Fruit fly (Drosophila melanogaster) whole organism, embryonic: ENCODE measurements around the gene Gr9a.

ENCODE experiments used
- CG11085 ChIP-seq: fragments of 200-800 bp; sonication (Bioruptor generic); IDR thresholded peaks from 2 replicates; pipeline ENCODE4 v1.3.6; 2022; ENCODE audit warnings: missing biosample characterization, missing genetic modification characterization
- CG11247 ChIP-seq: fragments of 200-800 bp; sonication (Bioruptor generic); IDR thresholded peaks from 2 replicates; pipeline ENCODE4 v1.3.6; 2022; ENCODE audit warnings: missing biosample characterization, missing genetic modification characterization
- CG11504 ChIP-seq: fragments of 200-800 bp; sonication (Bioruptor generic); optimal IDR thresholded peaks from 3 replicates; lab custom pipeline; 2019; ENCODE audit warnings: missing biosample characterization, mild to moderate bottlenecking, missing genetic modification characterization, moderate library complexity
- CG11560 ChIP-seq: fragments of 200-800 bp; sonication (Bioruptor generic); IDR thresholded peaks from 3 replicates; pipeline ENCODE4 v1.3.6; 2022; ENCODE audit warnings: missing biosample characterization, missing genetic modification characterization
- CG11695 ChIP-seq: fragments of 200-800 bp; sonication (Bioruptor generic); IDR thresholded peaks from 3 replicates; pipeline ENCODE4 v1.3.6; 2022; ENCODE audit warnings: missing biosample characterization, missing genetic modification characterization
- CG12299 ChIP-seq: fragments of 200-800 bp; sonication (Bioruptor generic); optimal IDR thresholded peaks from 2 replicates; lab custom pipeline; 2018; ENCODE audit warnings: missing biosample characterization, mild to moderate bottlenecking, missing genetic modification characterization
- CG14441 ChIP-seq: fragments of 200-800 bp; sonication (Bioruptor generic); IDR thresholded peaks from 2 replicates; pipeline ENCODE4 v1.3.6; 2022; ENCODE audit warnings: missing biosample characterization, missing genetic modification characterization
- CG15011 ChIP-seq: fragments of 200-800 bp; sonication (Bioruptor generic); optimal IDR thresholded peaks from 3 replicates; lab custom pipeline; 2018; ENCODE audit warnings: missing biosample characterization, mild to moderate bottlenecking, missing genetic modification characterization
- CG1602 ChIP-seq: fragments of 200-800 bp; sonication (Bioruptor generic); optimal IDR thresholded peaks from 3 replicates; lab custom pipeline; 2016; ENCODE audit warnings: missing biosample characterization, missing genetic modification characterization
- CG2120 ChIP-seq: fragments of 200-800 bp; sonication (Bioruptor generic); optimal IDR thresholded peaks from 3 replicates; lab custom pipeline; 2016; ENCODE audit warnings: missing biosample characterization, missing genetic modification characterization
- CG2678 ChIP-seq: fragments of 200-800 bp; sonication (Bioruptor generic); optimal IDR thresholded peaks from 3 replicates; lab custom pipeline; 2019; ENCODE audit warnings: missing biosample characterization, mild to moderate bottlenecking, missing genetic modification characterization, moderate library complexity
- CG2712 ChIP-seq: fragments of 200-800 bp; optimal IDR thresholded peaks from 3 replicates; lab custom pipeline; 2019; ENCODE audit warnings: missing biosample characterization, mild to moderate bottlenecking, missing genetic modification characterization, moderate library complexity
- CG3065 ChIP-seq: fragments of 200-800 bp; sonication (Bioruptor generic); optimal IDR thresholded peaks from 2 replicates; lab custom pipeline; 2016; ENCODE audit warnings: missing biosample characterization, missing genetic modification characterization
- CG32532 ChIP-seq: fragments of 200-800 bp; sonication (Bioruptor generic); IDR thresholded peaks from 2 replicates; pipeline ENCODE4 v1.3.6; 2022; ENCODE audit warnings: missing biosample characterization, missing genetic modification characterization
- CG34422 ChIP-seq: fragments of 200-800 bp; sonication (Bioruptor generic); IDR thresholded peaks from 3 replicates; pipeline ENCODE4 v1.3.6; 2022; ENCODE audit warnings: missing biosample characterization, missing genetic modification characterization
- CG4707 ChIP-seq: fragments of 200-800 bp; sonication (Bioruptor generic); optimal IDR thresholded peaks from 2 replicates; lab custom pipeline; 2018; ENCODE audit warnings: missing biosample characterization, mild to moderate bottlenecking, missing genetic modification characterization, moderate library complexity
- CG5953 ChIP-seq: fragments of 200-800 bp; sonication (Bioruptor generic); IDR thresholded peaks from 2 replicates; pipeline ENCODE4 v1.3.6; 2022; ENCODE audit warnings: missing biosample characterization, missing genetic modification characterization
- CG6654 ChIP-seq: fragments of 200-800 bp; sonication (Bioruptor generic); optimal IDR thresholded peaks from 2 replicates; lab custom pipeline; 2017; ENCODE audit warnings: missing biosample characterization, mild to moderate bottlenecking, missing genetic modification characterization
- CG6854 ChIP-seq: fragments of 200-800 bp; sonication (Bioruptor generic); optimal IDR thresholded peaks from 3 replicates; lab custom pipeline; 2017; ENCODE audit warnings: missing biosample characterization, mild to moderate bottlenecking, missing genetic modification characterization
- CG7271 ChIP-seq: fragments of 200-800 bp; sonication (Bioruptor generic); optimal IDR thresholded peaks from 2 replicates; lab custom pipeline; 2018; ENCODE audit warnings: missing biosample characterization, mild to moderate bottlenecking, missing genetic modification characterization, moderate library complexity
- CG7839 ChIP-seq: fragments of 200-800 bp; sonication (Bioruptor generic); optimal IDR thresholded peaks from 3 replicates; lab custom pipeline; 2018; ENCODE audit warnings: missing biosample characterization, mild to moderate bottlenecking, missing genetic modification characterization, moderate library complexity
- CG8388 ChIP-seq: fragments of 200-800 bp; sonication (Bioruptor generic); optimal IDR thresholded peaks from 2 replicates; lab custom pipeline; 2019; ENCODE audit warnings: missing biosample characterization, mild to moderate bottlenecking, missing genetic modification characterization, moderate library complexity
- CG8944 ChIP-seq: fragments of 200-800 bp; sonication (Bioruptor generic); optimal IDR thresholded peaks from 3 replicates; lab custom pipeline; 2016; ENCODE audit warnings: missing biosample characterization, missing genetic modification characterization
- CG9932 ChIP-seq: fragments of 200-800 bp; sonication (Bioruptor generic); IDR thresholded peaks from 2 replicates; pipeline ENCODE4 v1.3.6; 2022; ENCODE audit warnings: missing biosample characterization, missing genetic modification characterization
- CTCF ChIP-seq: fragments of 200-800 bp; sonication (Bioruptor generic); optimal IDR thresholded peaks from 2 replicates; lab custom pipeline; 2017; ENCODE audit warnings: missing biosample characterization, mild to moderate bottlenecking, missing genetic modification characterization, moderate library complexity
- D ChIP-seq, 2 experiments: fragments of 200-800 bp in 1 of 2; fragments of >200 bp in 1 of 2; sonication (Bioruptor generic) in 1 of 2; optimal IDR thresholded peaks; 2 replicates in 1 of 2; 3 replicates in 1 of 2; lab custom pipeline; 2017; ENCODE audit warnings: mild to moderate bottlenecking in 1 of 2, missing biosample characterization in 1 of 2, missing genetic modification characterization in 1 of 2, missing genetic modification reagents in 1 of 2
- Dref ChIP-seq: fragments of 200-800 bp; sonication (Bioruptor generic); IDR thresholded peaks from 2 replicates; pipeline ENCODE4 v1.3.6; 2022; ENCODE audit warnings: missing biosample characterization, missing genetic modification characterization
- Drgx ChIP-seq: fragments of 200-800 bp; sonication (Bioruptor generic); IDR thresholded peaks from 2 replicates; pipeline ENCODE4 v1.3.6; 2022; ENCODE audit warnings: missing biosample characterization, missing genetic modification characterization
- Mad ChIP-seq: fragments of 200-800 bp; sonication (Bioruptor generic); optimal IDR thresholded peaks from 2 replicates; lab custom pipeline; 2016; ENCODE audit warnings: missing biosample characterization, missing genetic modification characterization
- Mes4 ChIP-seq: fragments of 200-800 bp; sonication (Bioruptor generic); optimal IDR thresholded peaks from 2 replicates; lab custom pipeline; 2016; ENCODE audit warnings: missing biosample characterization, missing genetic modification characterization
- Rx ChIP-seq: fragments of 200-800 bp; sonication (Bioruptor generic); IDR thresholded peaks from 2 replicates; pipeline ENCODE4 v1.3.6; 2022; ENCODE audit warnings: missing biosample characterization, missing genetic modification characterization
- Sox102F ChIP-seq: fragments of 200-800 bp; sonication (Bioruptor generic); optimal IDR thresholded peaks from 2 replicates; lab custom pipeline; 2018; ENCODE audit warnings: missing biosample characterization, mild to moderate bottlenecking, missing genetic modification characterization, moderate library complexity
- crp ChIP-seq, 2 experiments: fragments of 200-800 bp; sonication (Bioruptor generic); optimal IDR thresholded peaks; 2 replicates in 1 of 2; 3 replicates in 1 of 2; lab custom pipeline; 2017; ENCODE audit warnings: missing biosample characterization in 2 of 2, missing genetic modification characterization in 2 of 2, mild to moderate bottlenecking in 1 of 2, moderate library complexity in 1 of 2
- dysf ChIP-seq: fragments of 200-800 bp; sonication (Bioruptor generic); IDR thresholded peaks from 3 replicates; pipeline ENCODE4 v1.3.6; 2022; ENCODE audit warnings: missing biosample characterization, missing genetic modification characterization
- fru ChIP-seq: fragments of >200 bp; optimal IDR thresholded peaks from 2 replicates; lab custom pipeline; 2017
- gem ChIP-seq: fragments of 200-800 bp; sonication (Bioruptor generic); optimal IDR thresholded peaks from 2 replicates; lab custom pipeline; 2019; ENCODE audit warnings: missing biosample characterization, mild to moderate bottlenecking, missing genetic modification characterization, moderate library complexity
- hkb ChIP-seq, 2 experiments: fragments of 200-800 bp in 1 of 2; fragments of >200 bp in 1 of 2; sonication (Bioruptor generic) in 1 of 2; IDR thresholded peaks in 1 of 2; optimal IDR thresholded peaks in 1 of 2; 2 replicates each; pipeline versions ENCODE4 v1.3.6 to Lab custom; 2017 to 2022; ENCODE audit warnings: missing biosample characterization in 1 of 2, missing genetic modification characterization in 1 of 2
- klu ChIP-seq: fragments of 200-800 bp; sonication (Bioruptor generic); IDR thresholded peaks from 2 replicates; pipeline ENCODE4 v1.3.6; 2022; ENCODE audit warnings: missing biosample characterization, missing genetic modification characterization
- lab ChIP-seq: fragments of 200-800 bp; sonication (Bioruptor generic); optimal IDR thresholded peaks from 3 replicates; lab custom pipeline; 2017; ENCODE audit warnings: missing biosample characterization, missing genetic modification characterization, mild to moderate bottlenecking, moderate library complexity, missing genetic modification reagents
- mirr ChIP-seq: fragments of 200-800 bp; sonication (Bioruptor generic); optimal IDR thresholded peaks from 3 replicates; lab custom pipeline; 2018; ENCODE audit warnings: missing biosample characterization, mild to moderate bottlenecking, missing genetic modification characterization
- odd ChIP-seq: fragments of 200-800 bp; sonication (Bioruptor generic); optimal IDR thresholded peaks from 2 replicates; lab custom pipeline; 2017; ENCODE audit warnings: missing biosample characterization, mild to moderate bottlenecking, missing genetic modification characterization
- peb ChIP-seq: fragments of 200-800 bp; sonication (Bioruptor generic); IDR thresholded peaks from 2 replicates; pipeline ENCODE4 v1.3.6; 2022; ENCODE audit warnings: missing biosample characterization, missing genetic modification characterization
- pita ChIP-seq: fragments of 200-800 bp; sonication (Bioruptor generic); optimal IDR thresholded peaks from 2 replicates; lab custom pipeline; 2017; ENCODE audit warnings: missing biosample characterization, mild to moderate bottlenecking, missing genetic modification characterization
- prd ChIP-seq, 3 experiments: fragments of >200 bp in 2 of 3; fragments of 200-800 bp in 1 of 3; sonication (Bioruptor generic) in 1 of 3; optimal IDR thresholded peaks in 2 of 3; IDR thresholded peaks in 1 of 3; 2 replicates in 2 of 3; 3 replicates in 1 of 3; pipeline versions ENCODE4 v1.3.6 to Lab custom; 2017 to 2022; ENCODE audit warnings: missing biosample characterization in 1 of 3, missing genetic modification characterization in 1 of 3
- ranshi ChIP-seq: fragments of 200-800 bp; sonication (Bioruptor generic); IDR thresholded peaks from 2 replicates; pipeline ENCODE4 v1.3.6; 2022; ENCODE audit warnings: missing biosample characterization, missing genetic modification characterization
- salm ChIP-seq: fragments of 200-800 bp; sonication (Bioruptor generic); optimal IDR thresholded peaks from 2 replicates; lab custom pipeline; 2018; ENCODE audit warnings: missing biosample characterization, mild to moderate bottlenecking, missing genetic modification characterization
- sens ChIP-seq: fragments of 200-800 bp; sonication (Bioruptor generic); peaks from one replicate; lab custom pipeline; 2016; ENCODE audit warnings: missing biosample characterization, missing genetic modification characterization
- sens-2 ChIP-seq: fragments of 200-800 bp; sonication (Bioruptor generic); IDR thresholded peaks from 2 replicates; pipeline ENCODE4 v1.3.6; 2022; ENCODE audit warnings: missing biosample characterization, missing genetic modification characterization
- ssp ChIP-seq: fragments of 200-800 bp; sonication (Bioruptor generic); IDR thresholded peaks from 2 replicates; pipeline ENCODE4 v1.3.6; 2022; ENCODE audit warnings: missing biosample characterization, missing genetic modification characterization
- tx ChIP-seq: fragments of 200-800 bp; sonication (Bioruptor generic); optimal IDR thresholded peaks from 2 replicates; lab custom pipeline; 2016; ENCODE audit warnings: missing biosample characterization, missing genetic modification characterization
- unc-4 ChIP-seq: fragments of 200-800 bp; sonication (Bioruptor generic); IDR thresholded peaks from 2 replicates; pipeline ENCODE4 v1.3.6; 2022; ENCODE audit warnings: missing biosample characterization, missing genetic modification characterization; ENCODE audit not compliant: partially characterized antibody
- usp ChIP-seq: fragments of >200 bp; optimal IDR thresholded peaks from 2 replicates; lab custom pipeline; 2017; ENCODE audit warnings: missing biosample characterization, missing genetic modification characterization

Gene Gr9a

DNA sequence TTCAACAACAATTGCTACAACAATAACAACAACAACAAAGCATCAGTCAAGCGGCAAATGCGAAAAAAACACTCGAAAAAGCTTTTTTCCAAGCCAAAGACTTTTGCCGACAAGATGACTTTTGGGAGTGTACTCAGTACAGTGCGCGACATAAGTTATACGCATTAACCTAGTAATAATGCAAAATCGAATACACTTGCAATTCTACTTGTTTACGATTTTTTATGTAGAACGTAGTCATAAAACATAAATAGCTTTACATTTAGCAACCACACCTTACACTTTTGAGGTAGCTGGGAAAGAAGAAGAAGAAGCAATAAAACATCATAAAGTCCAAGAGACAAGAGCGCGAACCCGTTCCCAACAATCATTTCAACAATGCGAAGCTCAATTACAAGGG is 43.0 kb downstream of the Gr9a start (continued):
- TF ChIP-seq CG7271 (tag; lab: Kevin White, UChicago) (no peak), CG9932 (no peak), lab (GFP tag; lab: Kevin White, UChicago) (peak; percentile 34), ssp (GFP tag; lab: Robert Waterston, UW) (no peak), CG7839 (tag; lab: Kevin White, UChicago) (peak; percentile 0), Rx (no peak), mirr (GFP tag; lab: Kevin White, UChicago) (no peak), D (optimal IDR thresholded peaks at IDR 0.05; lab: Kevin White, UChicago) (no peak), D (GFP tag; optimal IDR thresholded peaks at IDR 0.05; lab: Kevin White, UChicago) (peak; percentile 7), klu (GFP tag; lab: Robert Waterston, UW) (no peak), CG11085 (GFP tag; lab: Robert Waterston, UW) (no peak), CG15011 (GFP tag; lab: Kevin White, UChicago) (no peak), sens (GFP tag; lab: Kevin White, UChicago) (peak; percentile 28), dysf (GFP tag; lab: Robert Waterston, UW) (peak; percentile 56), CG8388 (GFP tag; lab: Kevin White, UChicago) (peak; percentile 1), salm (tag; lab: Kevin White, UChicago) (no peak), CG11504 (tag; lab: Kevin White, UChicago) (peak; percentile 34), crp (GFP tag; optimal IDR thresholded peaks at IDR 0.05; lab: Kevin White, UChicago) (no peak), CTCF (GFP tag; lab: Kevin White, UChicago) (no peak), ranshi (GFP tag; lab: Robert Waterston, UW) (no peak), tx (GFP tag; lab: Kevin White, UChicago) (no peak), CG5953 (GFP tag; lab: Robert Waterston, UW) (no peak), CG1602 (GFP tag; lab: Kevin White, UChicago) (no peak), usp (GFP tag; lab: Kevin White, UChicago) (no peak), CG2712 (tag; lab: Kevin White, UChicago) (peak; percentile 1), CG8944 (no peak), CG2678 (tag; lab: Kevin White, UChicago) (peak; percentile 8), fru (lab: Kevin White, UChicago) (no peak), Mes4 (GFP tag; lab: Kevin White, UChicago) (no peak), CG34422 (GFP tag; lab: Robert Waterston, UW) (no peak), CG11695 (GFP tag; lab: Robert Waterston, UW) (peak; percentile 77), CG32532 (no peak; the same call in 1 of the 2 replicates), CG3065 (GFP tag; lab: Kevin White, UChicago) (no peak), CG14441 (0 out of 2 replicates have a peak, but pooled peaks have one; percentile 5), CG11560 (no peak), CG4707 (GFP tag; lab: Kevin White, UChicago) (no peak), CG11247 (GFP tag; lab: Robert Waterston, UW) (no peak), hkb (optimal IDR thresholded peaks at IDR 0.05; lab: Kevin White, UChicago) (no peak), hkb (GFP tag; IDR thresholded peaks at IDR 0.05; lab: Robert Waterston, UW) (no peak), gem (tag; lab: Kevin White, UChicago) (peak; percentile 9), prd (optimal IDR thresholded peaks at IDR 0.05; lab: Kevin White, UChicago) (no peak), prd (GFP tag; IDR thresholded peaks at IDR 0.05; lab: Robert Waterston, UW) (peak; percentile 29; the same call in 1 of the 3 replicates), odd (GFP tag; lab: Kevin White, UChicago) (no peak), CG2120 (GFP tag; lab: Kevin White, UChicago) (peak; percentile 21), CG6854 (GFP tag; lab: Kevin White, UChicago) (no peak), Dref (GFP tag; lab: Robert Waterston, UW) (no peak), Mad (GFP tag; lab: Kevin White, UChicago) (no peak), sens-2 (GFP tag; lab: Robert Waterston, UW) (no peak), unc-4 (GFP tag; lab: Robert Waterston, UW) (no peak), pita (no peak), CG6654 (no peak), Drgx (GFP tag; lab: Robert Waterston, UW) (peak; percentile 79), peb (GFP tag; lab: Robert Waterston, UW) (no peak), Sox102F (peak; percentile 28), CG12299 (no peak)
